Worm (Caenorhabditis elegans) whole organism, mixed stage, embryonic: Measurements from ENCODE around the gene srlf-18.

Experiments used
- M03D4.4 ChIP-seq: sonication (generic microtip); optimal IDR thresholded peaks from 2 replicates; lab custom pipeline; 2017; ENCODE audit warnings: mild to moderate bottlenecking, missing genetic modification characterization, missing compliant biosample characterization
- bed-3 ChIP-seq: fragments of 200-800 bp; sonication (Bioruptor generic); optimal IDR thresholded peaks from 3 replicates; lab custom pipeline; 2018; ENCODE audit warnings: mild to moderate bottlenecking, missing genetic modification characterization, moderate library complexity, missing compliant biosample characterization
- blmp-1 ChIP-seq: fragments of 150-350 bp; optimal IDR thresholded peaks from 2 replicates; lab custom pipeline; 2014; ENCODE audit warnings: missing biosample characterization, missing genetic modification characterization
- ceh-39 ChIP-seq: fragments of 150-350 bp; optimal IDR thresholded peaks from 2 replicates; lab custom pipeline; 2014; ENCODE audit warnings: missing biosample characterization, missing genetic modification characterization
- ceh-43 ChIP-seq: fragments of 200-800 bp; sonication (Bioruptor generic); optimal IDR thresholded peaks from 2 replicates; lab custom pipeline; 2018; ENCODE audit warnings: mild to moderate bottlenecking, missing genetic modification characterization, moderate library complexity, missing compliant biosample characterization
- ceh-83 ChIP-seq: fragments of 200-800 bp; sonication (Bioruptor generic); optimal IDR thresholded peaks from 2 replicates; lab custom pipeline; 2018; ENCODE audit warnings: mild to moderate bottlenecking, missing genetic modification characterization, missing compliant biosample characterization
- ces-1 ChIP-seq: fragments of 150-350 bp; optimal IDR thresholded peaks from 2 replicates; lab custom pipeline; 2014; ENCODE audit warnings: missing biosample characterization, missing genetic modification reagents, missing genetic modification characterization
- cnd-1 ChIP-seq: fragments of 200-800 bp; sonication (Bioruptor generic); optimal IDR thresholded peaks from 2 replicates; lab custom pipeline; 2018; ENCODE audit warnings: mild to moderate bottlenecking, missing genetic modification characterization, missing compliant biosample characterization
- elt-3 ChIP-seq: fragments of 150-350 bp; optimal IDR thresholded peaks from 2 replicates; lab custom pipeline; 2014; ENCODE audit warnings: missing biosample characterization, missing genetic modification characterization
- flh-1 ChIP-seq: fragments of 200-800 bp; sonication (Bioruptor generic); optimal IDR thresholded peaks from 2 replicates; lab custom pipeline; 2018; ENCODE audit warnings: mild to moderate bottlenecking, missing genetic modification characterization, moderate library complexity, missing compliant biosample characterization
- ham-2 ChIP-seq: fragments of 200-800 bp; sonication (Bioruptor generic); optimal IDR thresholded peaks from 2 replicates; lab custom pipeline; 2018; ENCODE audit warnings: mild to moderate bottlenecking, missing genetic modification characterization, missing compliant biosample characterization
- hlh-1 ChIP-seq: fragments of 150-350 bp; optimal IDR thresholded peaks from 2 replicates; lab custom pipeline; 2014; ENCODE audit warnings: missing biosample characterization, missing genetic modification reagents, missing genetic modification characterization
- lin-13 ChIP-seq: fragments of 150-350 bp; optimal IDR thresholded peaks from 2 replicates; lab custom pipeline; 2014; ENCODE audit warnings: missing biosample characterization, missing genetic modification characterization
- lin-32 ChIP-seq: fragments of 200-800 bp; sonication (Bioruptor generic); optimal IDR thresholded peaks from 2 replicates; lab custom pipeline; 2018; ENCODE audit warnings: mild to moderate bottlenecking, missing genetic modification characterization, missing compliant biosample characterization
- lsy-2 ChIP-seq: fragments of 150-350 bp; optimal IDR thresholded peaks from 2 replicates; lab custom pipeline; 2014; ENCODE audit warnings: missing biosample characterization, missing genetic modification characterization
- mab-5 ChIP-seq: fragments of 150-350 bp; optimal IDR thresholded peaks from 2 replicates; lab custom pipeline; 2014; ENCODE audit warnings: missing biosample characterization, missing genetic modification characterization
- mep-1 ChIP-seq: fragments of 150-350 bp; optimal IDR thresholded peaks from 2 replicates; lab custom pipeline; 2017; ENCODE audit warnings: missing biosample characterization, missing genetic modification reagents, missing genetic modification characterization, inconsistent platforms
- mls-2 ChIP-seq: sonication (generic microtip); optimal IDR thresholded peaks from 2 replicates; lab custom pipeline; 2016; ENCODE audit warnings: mild to moderate bottlenecking, missing genetic modification characterization, moderate library complexity, missing compliant biosample characterization
- nhr-12 ChIP-seq: fragments of 150-350 bp; optimal IDR thresholded peaks from 2 replicates; lab custom pipeline; 2014; ENCODE audit warnings: missing biosample characterization, missing genetic modification characterization
- nhr-2 ChIP-seq: fragments of 150-350 bp; optimal IDR thresholded peaks from 2 replicates; lab custom pipeline; 2014; ENCODE audit warnings: missing biosample characterization, missing genetic modification characterization
- nhr-237 ChIP-seq: fragments of 150-350 bp; optimal IDR thresholded peaks from 2 replicates; lab custom pipeline; 2014; ENCODE audit warnings: missing biosample characterization, missing genetic modification characterization
- nhr-76 ChIP-seq: sonication (generic microtip); optimal IDR thresholded peaks from 2 replicates; lab custom pipeline; 2017; ENCODE audit warnings: missing biosample characterization, missing genetic modification characterization
- pha-4 ChIP-seq: fragments of 150-350 bp; optimal IDR thresholded peaks from 2 replicates; lab custom pipeline; 2018; ENCODE audit warnings: missing biosample characterization, missing genetic modification reagents, missing genetic modification characterization
- sem-2 ChIP-seq: fragments of 200-800 bp; sonication (Bioruptor generic); optimal IDR thresholded peaks from 2 replicates; lab custom pipeline; 2018; ENCODE audit warnings: mild to moderate bottlenecking, missing genetic modification characterization, missing compliant biosample characterization
- snpc-4 ChIP-seq: fragments of 150-350 bp; optimal IDR thresholded peaks from 2 replicates; lab custom pipeline; 2014; ENCODE audit warnings: missing biosample characterization, missing genetic modification characterization
- tbx-8 ChIP-seq: fragments of 200-800 bp; sonication (Bioruptor generic); optimal IDR thresholded peaks from 2 replicates; lab custom pipeline; 2018; ENCODE audit warnings: mild to moderate bottlenecking, missing genetic modification characterization, moderate library complexity, missing compliant biosample characterization
- unc-120 ChIP-seq: sonication (generic microtip); optimal IDR thresholded peaks from 2 replicates; lab custom pipeline; 2017; ENCODE audit warnings: missing genetic modification characterization, missing compliant biosample characterization; ENCODE audit not compliant: poor library complexity, severe bottlenecking
- unc-39 ChIP-seq: fragments of 150-350 bp; optimal IDR thresholded peaks from 2 replicates; lab custom pipeline; 2014; ENCODE audit warnings: missing biosample characterization, missing genetic modification characterization
- unc-62 ChIP-seq: fragments of 150-350 bp; optimal IDR thresholded peaks from 2 replicates; lab custom pipeline; 2014; ENCODE audit warnings: missing biosample characterization, missing genetic modification reagents, missing genetic modification characterization
- zip-8 ChIP-seq: fragments of 150-350 bp; optimal IDR thresholded peaks from 2 replicates; lab custom pipeline; 2014; ENCODE audit warnings: missing biosample characterization, missing genetic modification characterization
- ztf-11 ChIP-seq: fragments of 150-350 bp; optimal IDR thresholded peaks from 2 replicates; lab custom pipeline; 2014; ENCODE audit warnings: missing biosample characterization, missing genetic modification characterization

Gene srlf-18

DNA sequence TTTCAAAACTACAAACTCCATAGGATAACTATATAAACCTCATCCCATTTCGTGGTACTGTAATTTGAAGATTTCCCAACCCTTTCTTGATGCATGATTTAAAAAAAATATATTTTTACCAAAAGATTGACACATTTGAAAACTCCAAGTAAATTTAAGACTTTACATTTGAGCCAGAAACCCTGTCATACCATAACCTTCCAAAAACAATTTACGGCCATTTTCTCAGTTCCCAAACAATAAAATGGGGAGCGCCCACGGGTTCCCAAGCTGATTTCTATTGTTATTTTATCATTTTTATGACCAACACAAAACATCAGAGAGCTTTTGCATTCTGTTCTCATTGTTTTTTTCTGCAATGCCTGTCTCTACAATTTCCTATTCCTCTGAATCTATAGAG, 11.4 kb upstream of the srlf-18 start, which contains the start of gene clc-9:
Gene clc-9 (plus strand): TSS at position 301 of the 400 bp plus-strand sequence.
- no peak for TF ChIP-seq M03D4.4
- TF ChIP-seq unc-120, result no peak
- no peak for TF ChIP-seq nhr-12
- no peak for TF ChIP-seq cnd-1 (tag; lab: Kevin White, UChicago)
- no peak for TF ChIP-seq pha-4 (tag; lab: Kevin White, UChicago)
- no peak for TF ChIP-seq lin-32 (GFP tag; lab: Kevin White, UChicago)
- TF ChIP-seq ceh-83, result no peak
- TF ChIP-seq lin-13 (tag; lab: Kevin White, UChicago), result no peak
- TF ChIP-seq blmp-1 (tag; lab: Kevin White, UChicago), result no peak
- no peak for TF ChIP-seq tbx-8
- TF ChIP-seq mls-2 (tag; lab: Kevin White, UChicago), result no peak
- no peak for TF ChIP-seq nhr-2
- TF ChIP-seq ceh-43, result no peak
- no peak for TF ChIP-seq zip-8 (tag; lab: Kevin White, UChicago)
- TF ChIP-seq ces-1 (GFP tag; lab: Kevin White, UChicago), result no peak
- TF ChIP-seq elt-3, result no peak

- no peak for TF ChIP-seq ham-2 (GFP tag; lab: Kevin White, UChicago)
- TF ChIP-seq hlh-1 (tag; lab: Kevin White, UChicago), result peak; percentile 75
Measured at ce11 chrIV:11111898-11112297, 10.6 kb upstream of the srlf-18 start.

DNA sequence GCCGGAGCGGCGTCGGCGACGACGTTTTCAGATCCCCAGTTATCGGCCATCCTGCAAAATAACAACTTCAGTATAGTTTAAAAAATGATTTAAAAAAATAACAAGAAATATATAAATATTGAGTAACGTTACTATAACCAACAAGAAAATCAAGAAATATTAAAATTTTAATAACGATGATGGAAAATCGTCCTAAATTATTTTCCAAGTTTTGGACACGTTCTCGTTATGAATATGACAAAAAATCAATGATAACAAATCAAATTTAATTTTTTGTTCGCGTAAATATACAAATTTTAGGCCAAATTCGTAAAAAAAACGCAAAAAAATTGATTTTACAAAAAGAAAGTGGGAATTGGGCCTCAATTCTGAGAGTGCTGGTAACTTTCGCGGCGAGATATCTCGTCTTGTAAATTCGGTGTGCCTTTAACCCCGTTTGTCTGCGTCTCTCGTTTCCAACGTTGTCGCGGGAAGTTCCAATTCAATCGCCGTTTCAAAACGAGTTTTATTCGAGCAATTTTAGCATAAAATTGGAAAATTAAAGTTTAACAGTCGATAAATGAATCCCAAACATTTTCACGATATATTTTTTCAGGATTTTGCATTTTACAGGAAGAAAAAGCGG, 9.8 kb upstream of the srlf-18 start, which contains the start of gene rps-5:
Gene rps-5 (minus strand): TSS at position 51 of the 625 bp plus-strand sequence.
- TF ChIP-seq mep-1 (tag; lab: Kevin White, UChicago) (peak; percentile 41), unc-120 (no peak), nhr-76 (tag; lab: Kevin White, UChicago) (no peak), hlh-1 (tag; lab: Kevin White, UChicago) (peak; percentile 37), ceh-39 (tag; lab: Kevin White, UChicago) (peak; percentile 10), lsy-2 (tag; lab: Kevin White, UChicago) (peak; percentile 76), lin-13 (tag; lab: Kevin White, UChicago) (peak; percentile 58), mab-5 (no peak), ces-1 (GFP tag; lab: Kevin White, UChicago) (peak; percentile 82), pha-4 (tag; lab: Kevin White, UChicago) (peak; percentile 41), nhr-237 (peak; percentile 33)

ce11 chrIV:11109771-11110170, 8.5 kb upstream of the srlf-18 start, which contains the start of gene pigk-1:
TSS of gene pigk-1 (minus strand) at chrIV:11110018.
- TF ChIP-seq ceh-43, result no peak
- no peak for TF ChIP-seq nhr-76 (tag; lab: Kevin White, UChicago)
- no peak for TF ChIP-seq unc-62 (GFP tag; lab: Kevin White, UChicago)
- no peak for TF ChIP-seq pha-4 (tag; lab: Kevin White, UChicago)

DNA sequence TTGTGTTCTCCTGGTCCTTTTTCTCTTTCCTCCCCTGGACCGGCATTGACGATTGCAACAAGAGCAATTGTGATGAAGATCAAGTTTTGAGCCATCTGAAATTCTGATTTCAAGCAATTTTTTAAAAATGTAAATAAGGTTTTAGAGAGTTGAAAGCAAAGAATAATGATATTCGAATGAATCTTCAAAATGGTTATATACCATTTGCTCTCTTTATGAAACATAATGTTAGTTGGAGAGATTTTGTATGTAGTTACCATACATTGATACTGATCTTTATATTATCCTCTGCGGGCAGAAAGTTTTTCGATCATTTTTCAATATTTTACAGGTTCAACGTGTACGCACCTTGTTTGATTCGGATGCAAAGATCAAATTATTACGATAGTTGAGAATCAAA, 4.4 kb upstream of the srlf-18 start, which contains the start of gene srlf-24:
Gene srlf-24 (minus strand): TSS at position 101 of the 400 bp plus-strand sequence.
- TF ChIP-seq nhr-2 (no peak), bed-3 (GFP tag; lab: Kevin White, UChicago) (no peak), nhr-12 (no peak), lsy-2 (tag; lab: Kevin White, UChicago) (no peak), hlh-1 (tag; lab: Kevin White, UChicago) (no peak)

- TF ChIP-seq mep-1 (tag; lab: Kevin White, UChicago), result no peak
- TF ChIP-seq snpc-4, result no peak
- TF ChIP-seq nhr-237, result no peak
- TF ChIP-seq M03D4.4, result no peak
- no peak for TF ChIP-seq lin-13 (tag; lab: Kevin White, UChicago)
- no peak for TF ChIP-seq unc-39
- no peak for TF ChIP-seq ceh-83
- no peak for TF ChIP-seq elt-3
- no peak for TF ChIP-seq ztf-11 (tag; lab: Kevin White, UChicago)
- no peak for TF ChIP-seq pha-4 (tag; lab: Kevin White, UChicago)
- no peak for TF ChIP-seq ham-2 (GFP tag; lab: Kevin White, UChicago)
- no peak for TF ChIP-seq cnd-1 (tag; lab: Kevin White, UChicago)
- no peak for TF ChIP-seq ces-1 (GFP tag; lab: Kevin White, UChicago)
- TF ChIP-seq hlh-1 (tag; lab: Kevin White, UChicago), result no peak
- no peak for TF ChIP-seq ceh-43
- TF ChIP-seq sem-2, result no peak
- TF ChIP-seq nhr-2, result no peak
- TF ChIP-seq flh-1 (GFP tag; lab: Kevin White, UChicago), result no peak
- TF ChIP-seq ceh-39 (tag; lab: Kevin White, UChicago), result no peak
- TF ChIP-seq nhr-76 (tag; lab: Kevin White, UChicago), result no peak
Measured at ce11 chrIV:11103501-11103900, 2.2 kb upstream of the srlf-18 start.
